Worm (Caenorhabditis elegans) whole organism, L3 larva: Measurements from ENCODE around the gene idpp-3.

Experiments
- R02D3.7 ChIP-seq: fragments of 150-350 bp; optimal IDR thresholded peaks from 2 replicates; lab custom pipeline; 2014; ENCODE audit warnings: missing biosample characterization, missing genetic modification characterization
- egl-27 ChIP-seq: sonication (generic microtip); optimal IDR thresholded peaks from 4 replicates; lab custom pipeline; 2017; ENCODE audit warnings: missing biosample characterization, missing genetic modification reagents, missing genetic modification characterization
- mdl-1 ChIP-seq: fragments of 150-350 bp; optimal IDR thresholded peaks from 2 replicates; lab custom pipeline; 2014; ENCODE audit warnings: missing biosample characterization, missing genetic modification characterization
- nfya-1 ChIP-seq: sonication (generic microtip); optimal IDR thresholded peaks from 2 replicates; lab custom pipeline; 2017; ENCODE audit warnings: missing genetic modification characterization, mild to moderate bottlenecking, missing compliant biosample characterization, antibody characterized with exemption, moderate library complexity; ENCODE audit not compliant: insufficient read depth
- nhr-77 ChIP-seq: fragments of 150-350 bp; optimal IDR thresholded peaks from 2 replicates; lab custom pipeline; 2014; ENCODE audit warnings: missing biosample characterization, missing genetic modification characterization

DNA sequence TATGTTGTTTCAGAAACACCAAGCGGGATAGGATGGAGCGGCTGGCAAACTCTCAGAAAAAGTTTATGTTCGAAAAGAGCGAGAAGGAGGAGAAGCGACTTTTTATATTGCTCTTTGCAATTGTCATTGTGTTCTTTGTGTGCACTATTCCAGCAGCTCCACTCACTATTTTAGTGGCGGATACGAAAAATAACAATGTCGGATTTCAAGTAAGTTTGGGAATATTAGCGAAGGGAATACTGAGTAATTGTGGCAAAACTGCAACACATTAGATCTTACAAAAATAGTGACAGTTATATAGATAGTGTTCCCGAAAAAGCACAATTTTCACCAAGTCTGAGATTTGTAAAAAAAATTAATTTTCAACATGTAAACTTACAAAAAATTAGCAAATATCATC lies 38.6 kb downstream of the idpp-3 start:
- TF ChIP-seq nfya-1 (tag; lab: Kevin White, UChicago): no peak
- TF ChIP-seq nhr-77: no peak
- no peak for TF ChIP-seq R02D3.7 (tag; lab: Kevin White, UChicago)
- TF ChIP-seq egl-27 (tag; lab: Kevin White, UChicago): no peak
- TF ChIP-seq mdl-1 (tag; lab: Kevin White, UChicago): no peak
